Worm (Caenorhabditis elegans) whole organism, L4 larva: ENCODE measurements around the gene srx-26.

Experiments used
- aly-2 ChIP-seq: sonication (generic microtip); optimal IDR thresholded peaks from 2 replicates; lab custom pipeline; 2018; ENCODE audit warnings: missing biosample characterization, missing genetic modification characterization
- ama-1 ChIP-seq: fragments of 150-350 bp; optimal IDR thresholded peaks from 2 replicates; lab custom pipeline; 2014; ENCODE audit warnings: inconsistent platforms, mixed read lengths
- ceh-82 ChIP-seq: sonication (generic microtip); optimal IDR thresholded peaks from 2 replicates; lab custom pipeline; 2017; ENCODE audit warnings: missing biosample characterization, missing genetic modification characterization
- daf-16 ChIP-seq, 3 experiments: sonication (generic microtip); optimal IDR thresholded peaks; 2 replicates each; lab custom pipeline; 2016 to 2017; ENCODE audit warnings: missing genetic modification characterization in 3 of 3, missing genetic modification reagents in 3 of 3, mild to moderate bottlenecking in 2 of 3, missing compliant biosample characterization in 2 of 3, missing biosample characterization in 1 of 3, moderate library complexity in 1 of 3
- dve-1 ChIP-seq: sonication (generic microtip); optimal IDR thresholded peaks from 2 replicates; lab custom pipeline; 2017; ENCODE audit warnings: antibody characterized with exemption, mild to moderate bottlenecking, missing genetic modification characterization, missing compliant biosample characterization; ENCODE audit not compliant: insufficient read depth
- hif-1 ChIP-seq, 2 experiments: sonication (generic microtip); optimal IDR thresholded peaks; 2 replicates each; lab custom pipeline; 2016 to 2017; ENCODE audit warnings: missing compliant biosample characterization in 2 of 2, missing genetic modification characterization in 2 of 2, missing genetic modification reagents in 2 of 2, missing genotype in 2 of 2, mild to moderate bottlenecking in 1 of 2
- hlh-30 ChIP-seq: sonication (generic microtip); optimal IDR thresholded peaks from 2 replicates; lab custom pipeline; 2017; ENCODE audit warnings: antibody characterized with exemption, mild to moderate bottlenecking, missing genetic modification characterization, missing compliant biosample characterization; ENCODE audit not compliant: insufficient read depth
- mep-1 ChIP-seq: fragments of 150-350 bp; sonication (generic microtip); optimal IDR thresholded peaks from 3 replicates; lab custom pipeline; 2014; ENCODE audit warnings: missing biosample characterization, missing genetic modification characterization
- nhr-102 ChIP-seq: sonication (generic microtip); optimal IDR thresholded peaks from 2 replicates; lab custom pipeline; 2016; ENCODE audit warnings: mild to moderate bottlenecking, missing genetic modification characterization, moderate library complexity, missing compliant biosample characterization
- nhr-76 ChIP-seq: fragments of 150-350 bp; optimal IDR thresholded peaks from 2 replicates; lab custom pipeline; 2014; ENCODE audit warnings: missing biosample characterization, missing genetic modification characterization
- snpc-4 ChIP-seq: fragments of 150-350 bp; optimal IDR thresholded peaks from 2 replicates; lab custom pipeline; 2014; ENCODE audit warnings: missing biosample characterization, missing genetic modification characterization
- spr-1 ChIP-seq: sonication (generic microtip); optimal IDR thresholded peaks from 2 replicates; lab custom pipeline; 2016; ENCODE audit warnings: mild to moderate bottlenecking, missing genetic modification characterization, missing compliant biosample characterization
- unc-130 ChIP-seq: sonication (generic microtip); optimal IDR thresholded peaks from 2 replicates; lab custom pipeline; 2016; ENCODE audit warnings: missing genetic modification reagents, missing genetic modification characterization, missing compliant biosample characterization
- unc-39 ChIP-seq: sonication (generic microtip); optimal IDR thresholded peaks from 2 replicates; lab custom pipeline; 2017; ENCODE audit warnings: missing biosample characterization, missing genetic modification characterization

DNA sequence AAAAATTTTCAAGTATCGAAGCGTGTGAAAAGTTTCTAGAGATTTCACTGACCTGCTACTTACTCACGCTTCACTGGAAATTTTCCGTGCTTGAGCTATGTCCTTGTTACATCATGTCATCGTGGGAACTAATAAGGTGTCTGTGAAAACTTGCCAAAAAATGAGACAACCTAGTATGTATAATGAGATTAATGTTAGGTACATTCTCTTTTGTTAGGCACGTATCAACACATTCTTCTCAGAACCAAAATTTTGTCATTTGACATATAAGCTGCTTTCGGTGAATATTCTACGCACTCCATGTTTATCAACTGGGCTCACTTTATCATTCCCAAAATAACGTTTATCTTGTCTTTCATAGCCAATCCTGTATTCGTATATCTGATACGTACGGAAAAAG is 21.1 kb upstream of the srx-26 start, which contains the start of gene srj-18:
- TF ChIP-seq daf-16 (GFP tag; optimal IDR thresholded peaks at IDR 0.05; lab: Kevin White, UChicago) = no peak
- TF ChIP-seq daf-16 (tag; optimal IDR thresholded peaks at IDR 0.05; lab: Kevin White, UChicago) = no peak
- no peak for TF ChIP-seq nhr-76 (tag; lab: Kevin White, UChicago)
- TF ChIP-seq unc-130 (GFP tag; lab: Kevin White, UChicago) = no peak
- no peak for TF ChIP-seq ama-1 (lab: Kevin White, UChicago)
- no peak for TF ChIP-seq nhr-102 (tag; lab: Kevin White, UChicago)
- no peak for TF ChIP-seq spr-1
- no peak for TF ChIP-seq dve-1 (tag; lab: Kevin White, UChicago)
- no peak for TF ChIP-seq aly-2 (tag; lab: Kevin White, UChicago)
- no peak for TF ChIP-seq unc-39
- TF ChIP-seq hif-1 (tag; optimal IDR thresholded peaks at IDR 0.05; lab: Kevin White, UChicago) = no peak
- no peak for TF ChIP-seq hlh-30 (tag; lab: Kevin White, UChicago)
- no peak for TF ChIP-seq mep-1
- no peak for TF ChIP-seq ceh-82 (tag; lab: Kevin White, UChicago)
- no peak for TF ChIP-seq snpc-4
